Fruit fly (Drosophila melanogaster) whole organism, embryonic: ENCODE measurements around the gene CG31207.

Experiments
- CG10543 ChIP-seq: fragments of 200-800 bp; sonication (Bioruptor generic); optimal IDR thresholded peaks from 3 replicates; lab custom pipeline; 2017; ENCODE audit warnings: missing biosample characterization, mild to moderate bottlenecking, missing genetic modification characterization, moderate library complexity
- CG11696 ChIP-seq: fragments of 200-800 bp; sonication (Bioruptor generic); IDR thresholded peaks from 2 replicates; pipeline ENCODE4 v1.3.6; 2022; ENCODE audit warnings: missing biosample characterization, missing genetic modification characterization
- CG12744 ChIP-seq: fragments of 200-800 bp; sonication (Bioruptor generic); optimal IDR thresholded peaks from 2 replicates; lab custom pipeline; 2016; ENCODE audit warnings: missing biosample characterization, missing genetic modification characterization
- CG14441 ChIP-seq: fragments of 200-800 bp; sonication (Bioruptor generic); IDR thresholded peaks from 2 replicates; pipeline ENCODE4 v1.3.6; 2022; ENCODE audit warnings: missing biosample characterization, missing genetic modification characterization
- CG14667 ChIP-seq: fragments of 200-800 bp; sonication (Bioruptor generic); IDR thresholded peaks from 2 replicates; pipeline ENCODE4 v1.3.6; 2022; ENCODE audit warnings: missing biosample characterization, missing genetic modification characterization
- CG15479 ChIP-seq: fragments of 200-800 bp; sonication (Bioruptor generic); optimal IDR thresholded peaks from 3 replicates; lab custom pipeline; 2019; ENCODE audit warnings: missing biosample characterization, mild to moderate bottlenecking, missing genetic modification characterization, moderate library complexity
- CG17361 ChIP-seq: fragments of 200-800 bp; sonication (Bioruptor generic); IDR thresholded peaks from 3 replicates; pipeline ENCODE4 v1.3.6; 2022; ENCODE audit warnings: missing biosample characterization, missing genetic modification characterization
- CG18764 ChIP-seq: fragments of 200-800 bp; sonication (Bioruptor generic); optimal IDR thresholded peaks from 3 replicates; lab custom pipeline; 2016; ENCODE audit warnings: missing biosample characterization, missing genetic modification characterization
- CG30403 ChIP-seq: fragments of 200-800 bp; sonication (Bioruptor generic); optimal IDR thresholded peaks from 3 replicates; lab custom pipeline; 2016; ENCODE audit warnings: missing biosample characterization, missing genetic modification characterization
- CG32767 ChIP-seq: fragments of 200-800 bp; sonication (Bioruptor generic); IDR thresholded peaks from 2 replicates; pipeline ENCODE4 v1.3.6; 2022; ENCODE audit warnings: missing biosample characterization, missing genetic modification characterization
- CG34376 ChIP-seq: fragments of 200-800 bp; sonication (Bioruptor generic); optimal IDR thresholded peaks from 2 replicates; lab custom pipeline; 2018; ENCODE audit warnings: missing biosample characterization, mild to moderate bottlenecking, missing genetic modification characterization
- CG4424 ChIP-seq: fragments of 200-800 bp; sonication (Bioruptor generic); optimal IDR thresholded peaks from 3 replicates; lab custom pipeline; 2016; ENCODE audit warnings: missing biosample characterization, missing genetic modification characterization
- CG7928 ChIP-seq: fragments of 200-800 bp; sonication (Bioruptor generic); optimal IDR thresholded peaks from 2 replicates; lab custom pipeline; 2017; ENCODE audit warnings: missing biosample characterization, mild to moderate bottlenecking, missing genetic modification characterization
- CG8281 ChIP-seq: fragments of 200-800 bp; sonication (Bioruptor generic); optimal IDR thresholded peaks from 2 replicates; lab custom pipeline; 2018; ENCODE audit warnings: missing biosample characterization, mild to moderate bottlenecking, missing genetic modification characterization, moderate library complexity
- CG8359 ChIP-seq: fragments of 200-800 bp; sonication (Bioruptor generic); optimal IDR thresholded peaks from 2 replicates; lab custom pipeline; 2017; ENCODE audit warnings: missing biosample characterization, mild to moderate bottlenecking, missing genetic modification characterization, borderline replicate concordance
- E2f1 ChIP-seq: fragments of 200-800 bp; sonication (Bioruptor generic); IDR thresholded peaks from 2 replicates; pipeline ENCODE4 v1.3.6; 2022; ENCODE audit warnings: missing biosample characterization, missing genetic modification characterization
- Gsc ChIP-seq: fragments of 200-800 bp; sonication (Bioruptor generic); IDR thresholded peaks from 2 replicates; pipeline ENCODE4 v1.3.6; 2022; ENCODE audit warnings: missing biosample characterization, missing genetic modification characterization
- Med ChIP-seq: fragments of 200-800 bp; sonication (Bioruptor generic); peaks from one replicate; lab custom pipeline; 2016; ENCODE audit warnings: missing biosample characterization, missing genetic modification characterization, mild to moderate bottlenecking, inconsistent platforms, moderate library complexity
- Trl ChIP-seq, 3 experiments: fragments of >200 bp in 2 of 3; fragments of 200-800 bp in 1 of 3; sonication (Bioruptor generic) in 1 of 3; optimal IDR thresholded peaks; 2 replicates in 1 of 3; 3 replicates in 2 of 3; lab custom pipeline; 2016 to 2017; ENCODE audit warnings: missing biosample characterization in 1 of 3, missing genetic modification characterization in 1 of 3
- Xbp1 ChIP-seq: fragments of 200-800 bp; sonication (Bioruptor generic); optimal IDR thresholded peaks from 3 replicates; lab custom pipeline; 2016; ENCODE audit warnings: missing biosample characterization, mild to moderate bottlenecking, missing genetic modification characterization
- cwo ChIP-seq: fragments of 200-800 bp; sonication (Bioruptor generic); optimal IDR thresholded peaks from 3 replicates; lab custom pipeline; 2017; ENCODE audit warnings: missing biosample characterization, missing genetic modification characterization, mild to moderate bottlenecking, moderate library complexity, missing genetic modification reagents
- dimm ChIP-seq: fragments of 200-800 bp; sonication (Bioruptor generic); IDR thresholded peaks from 2 replicates; pipeline ENCODE4 v1.3.6; 2022; ENCODE audit warnings: missing biosample characterization, missing genetic modification characterization
- dysf ChIP-seq: fragments of 200-800 bp; sonication (Bioruptor generic); IDR thresholded peaks from 3 replicates; pipeline ENCODE4 v1.3.6; 2022; ENCODE audit warnings: missing biosample characterization, missing genetic modification characterization
- en ChIP-seq: fragments of 200-800 bp; sonication (Bioruptor generic); optimal IDR thresholded peaks from 2 replicates; lab custom pipeline; 2016; ENCODE audit warnings: missing biosample characterization, missing genetic modification characterization
- eve ChIP-seq, 2 experiments: fragments of >200 bp; optimal IDR thresholded peaks; 2 replicates each; lab custom pipeline; 2017; ENCODE audit warnings: missing biosample characterization in 2 of 2, missing genetic modification characterization in 2 of 2
- hb ChIP-seq: fragments of 200-800 bp; sonication (Bioruptor generic); IDR thresholded peaks from 3 replicates; pipeline ENCODE4 v1.3.6; 2022; ENCODE audit warnings: missing biosample characterization, missing genetic modification characterization; ENCODE audit not compliant: partially characterized antibody
- lov ChIP-seq, 2 experiments: fragments of 200-800 bp in 1 of 2; fragments of >200 bp in 1 of 2; sonication (Bioruptor generic) in 1 of 2; IDR thresholded peaks in 1 of 2; optimal IDR thresholded peaks in 1 of 2; 2 replicates in 1 of 2; 3 replicates in 1 of 2; pipeline versions ENCODE4 v1.3.6 to Lab custom; 2017 to 2022; ENCODE audit warnings: missing biosample characterization in 1 of 2, missing genetic modification characterization in 1 of 2
- ranshi ChIP-seq: fragments of 200-800 bp; sonication (Bioruptor generic); IDR thresholded peaks from 2 replicates; pipeline ENCODE4 v1.3.6; 2022; ENCODE audit warnings: missing biosample characterization, missing genetic modification characterization
- sd ChIP-seq: fragments of 200-800 bp; sonication (Bioruptor generic); optimal IDR thresholded peaks from 3 replicates; lab custom pipeline; 2018; ENCODE audit warnings: missing biosample characterization, mild to moderate bottlenecking, missing genetic modification characterization, moderate library complexity
- sens ChIP-seq: fragments of 200-800 bp; sonication (Bioruptor generic); peaks from one replicate; lab custom pipeline; 2016; ENCODE audit warnings: missing biosample characterization, missing genetic modification characterization
- slbo ChIP-seq: fragments of 200-800 bp; sonication (Bioruptor generic); IDR thresholded peaks from 2 replicates; pipeline ENCODE4 v1.3.6; 2022; ENCODE audit warnings: missing biosample characterization, missing genetic modification characterization
- slp2 ChIP-seq: fragments of 200-800 bp; sonication (Bioruptor generic); optimal IDR thresholded peaks from 2 replicates; lab custom pipeline; 2016; ENCODE audit warnings: missing biosample characterization, missing genetic modification characterization
- sug ChIP-seq: fragments of 200-800 bp; optimal IDR thresholded peaks from 2 replicates; lab custom pipeline; 2019; ENCODE audit warnings: missing biosample characterization, mild to moderate bottlenecking, missing genetic modification characterization, moderate library complexity
- unpg ChIP-seq: fragments of 200-800 bp; sonication (Bioruptor generic); optimal IDR thresholded peaks from 3 replicates; lab custom pipeline; 2018; ENCODE audit warnings: missing biosample characterization, mild to moderate bottlenecking, missing genetic modification characterization, moderate library complexity
- usp ChIP-seq: fragments of >200 bp; optimal IDR thresholded peaks from 2 replicates; lab custom pipeline; 2017; ENCODE audit warnings: missing biosample characterization, missing genetic modification characterization
- vvl ChIP-seq: fragments of 200-800 bp; sonication (Bioruptor generic); IDR thresholded peaks from 2 replicates; pipeline ENCODE4 v1.3.6; 2022; ENCODE audit warnings: missing biosample characterization, missing genetic modification characterization

CG31207 gene

DNA sequence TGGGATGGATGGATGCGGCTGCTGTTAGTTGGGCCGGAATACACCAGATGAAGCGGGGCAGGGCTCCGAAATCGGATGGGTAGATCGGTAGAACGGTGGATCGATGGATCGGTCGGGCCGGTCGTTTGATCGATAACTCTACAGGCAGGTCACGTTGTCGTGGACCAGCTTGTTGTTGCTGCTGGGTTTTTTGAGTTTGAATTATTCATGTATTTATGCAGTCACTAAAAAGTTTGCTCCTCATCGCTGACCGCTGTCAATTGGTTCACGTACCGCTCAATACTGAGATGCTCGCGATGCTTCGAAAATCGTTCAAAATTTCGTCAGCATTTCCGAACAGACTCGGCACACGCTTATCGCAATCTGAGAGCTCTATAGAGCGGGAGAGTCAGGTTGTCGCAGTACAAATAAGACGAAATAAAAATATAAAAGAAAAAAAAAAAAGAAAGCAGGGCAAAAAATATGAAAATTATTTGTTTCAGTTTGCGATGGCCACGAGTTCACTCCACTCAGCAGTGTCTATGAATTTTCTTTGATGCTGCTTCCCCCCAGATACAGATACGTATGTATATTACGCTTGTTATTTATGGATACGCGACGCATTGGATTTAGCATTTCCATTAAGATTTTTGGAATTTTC lies 22.8 kb downstream of the CG31207 start, which contains the start of gene peg (continued):
- TF ChIP-seq CG15479, result no peak
- 0 out of 2 replicates have a peak, but pooled peaks have one; percentile 4 for TF ChIP-seq slbo (GFP tag; lab: Robert Waterston, UW)
- TF ChIP-seq E2f1 (GFP tag; lab: Robert Waterston, UW), result no peak
- TF ChIP-seq sd (tag; lab: Kevin White, UChicago), result peak; percentile 89
- TF ChIP-seq CG7928 (GFP tag; lab: Kevin White, UChicago), result no peak
- no peak for TF ChIP-seq CG11696 (GFP tag; lab: Robert Waterston, UW)
- peak; percentile 76 for TF ChIP-seq vvl (GFP tag; lab: Robert Waterston, UW)
- no peak for TF ChIP-seq ranshi (GFP tag; lab: Robert Waterston, UW)

DNA sequence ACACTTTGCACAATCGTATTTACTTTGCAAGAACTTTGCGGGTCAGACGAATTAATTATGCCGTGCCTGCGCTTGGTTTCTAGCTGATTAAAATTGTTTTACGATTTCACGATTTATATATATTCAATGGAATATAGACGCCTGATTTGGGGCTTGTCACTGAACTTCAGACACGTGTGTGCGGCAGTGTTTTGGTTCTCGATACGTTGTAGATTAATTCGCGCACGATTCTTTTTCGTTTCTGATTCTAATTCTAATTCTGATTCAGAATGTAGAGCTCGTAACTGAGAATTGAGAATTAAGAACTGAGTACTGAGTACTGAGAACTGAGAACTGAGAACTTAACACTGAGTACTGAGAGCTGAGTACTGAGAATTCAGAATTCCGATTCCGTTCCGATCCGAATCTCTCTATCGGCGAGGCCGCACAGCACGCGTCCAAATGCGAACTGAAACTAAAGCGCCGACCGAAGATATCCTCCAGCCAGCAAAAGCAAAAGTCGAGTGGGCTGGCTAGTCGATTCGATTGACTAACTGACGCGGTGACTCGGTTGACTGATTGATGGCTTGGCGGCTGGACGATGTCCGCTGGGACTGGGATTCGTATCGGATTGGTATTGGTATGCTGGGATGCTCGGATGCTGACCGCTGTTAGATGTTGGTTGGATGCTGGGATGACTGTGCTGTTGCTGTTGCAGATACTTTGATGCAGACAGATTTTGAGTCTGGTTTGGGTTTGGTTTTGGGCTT lies 23.9 kb downstream of the CG31207 start:
- peak; percentile 22 for TF ChIP-seq CG10543 (GFP tag; lab: Kevin White, UChicago)
- no peak for TF ChIP-seq CG12744 (GFP tag; lab: Kevin White, UChicago)
- TF ChIP-seq sens (GFP tag; lab: Kevin White, UChicago), result peak; percentile 9
- peak in 1 of 2 experiments; percentile 26 for TF ChIP-seq Trl (optimal IDR thresholded peaks at IDR 0.05; lab: Kevin White, UChicago)
- no peak for TF ChIP-seq Trl (GFP tag; optimal IDR thresholded peaks at IDR 0.05; lab: Kevin White, UChicago)
- no peak for TF ChIP-seq CG30403
- no peak for TF ChIP-seq slp2 (GFP tag; lab: Kevin White, UChicago)
- peak; percentile 17 for TF ChIP-seq sug (tag; lab: Kevin White, UChicago)
- TF ChIP-seq CG4424 (GFP tag; lab: Kevin White, UChicago), result no peak
- no peak for TF ChIP-seq CG14441 (GFP tag; lab: Robert Waterston, UW)
- TF ChIP-seq unpg (GFP tag; lab: Kevin White, UChicago), result no peak
- no peak for TF ChIP-seq CG32767 (GFP tag; lab: Robert Waterston, UW)
- peak; percentile 97 for TF ChIP-seq CG8281 (tag; lab: Kevin White, UChicago)
- no peak for TF ChIP-seq usp (GFP tag; lab: Kevin White, UChicago)
- TF ChIP-seq CG34376 (GFP tag; lab: Kevin White, UChicago), result peak; percentile 45
- TF ChIP-seq lov (optimal IDR thresholded peaks at IDR 0.05; lab: Kevin White, UChicago), result no peak
- no peak for TF ChIP-seq lov (GFP tag; IDR thresholded peaks at IDR 0.05; lab: Robert Waterston, UW)
- TF ChIP-seq Xbp1 (GFP tag; lab: Kevin White, UChicago), result no peak
- TF ChIP-seq CG18764 (GFP tag; lab: Kevin White, UChicago), result no peak
- TF ChIP-seq dimm (GFP tag; lab: Robert Waterston, UW), result no peak
- TF ChIP-seq cwo (GFP tag; lab: Kevin White, UChicago), result peak; percentile 92
- TF ChIP-seq CG17361 (GFP tag; lab: Robert Waterston, UW), result no peak
- 0 out of 3 replicates have a peak, but pooled peaks have one; percentile 23 for TF ChIP-seq dysf (GFP tag; lab: Robert Waterston, UW)
- TF ChIP-seq CG14667 (GFP tag; lab: Robert Waterston, UW), result no peak
- no peak for TF ChIP-seq Gsc (GFP tag; lab: Robert Waterston, UW)
- no peak for TF ChIP-seq Med (GFP tag; lab: Kevin White, UChicago)
- no peak for TF ChIP-seq eve (GFP tag; optimal IDR thresholded peaks at IDR 0.05; lab: Kevin White, UChicago)
- no peak for TF ChIP-seq hb
- TF ChIP-seq en, result no peak
- no peak for TF ChIP-seq CG8359
